Fruit fly (Drosophila melanogaster): ENCODE data around the gene eag.

The eag gene

DNA sequence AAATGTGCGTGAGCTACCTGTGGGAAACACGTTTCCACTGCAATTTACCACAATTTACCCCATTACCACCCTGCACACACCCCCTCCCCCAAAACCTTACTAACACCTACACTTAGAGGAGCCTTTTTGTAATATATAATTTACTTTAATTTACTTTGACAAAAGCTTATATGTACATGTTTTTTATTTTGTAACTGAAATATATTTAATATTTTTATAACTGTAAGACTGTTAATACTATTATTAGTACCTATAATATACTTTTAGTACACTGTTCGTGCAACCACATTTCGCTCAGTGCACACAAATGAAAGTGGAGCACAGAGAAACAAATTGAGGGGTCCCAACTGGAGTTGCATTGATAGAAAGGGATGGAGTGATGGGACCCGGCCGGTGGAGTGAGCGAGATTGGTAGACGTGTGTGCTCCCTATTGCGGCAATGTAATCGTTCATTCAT lies 65.8 kb downstream of the eag start (continued):
- TF ChIP-seq Oaz (GFP tag; IDR thresholded peaks at IDR 0.05) (0 out of 2 replicates have a peak, but pooled peaks have one; percentile 14), MESR4 (GFP tag; optimal IDR thresholded peaks at IDR 0.05) (peak; percentile 9), CG32772 (GFP tag; IDR thresholded peaks at IDR 0.05) (peak; percentile 85), NfI (GFP tag; optimal IDR thresholded peaks at IDR 0.05) (peak; percentile 58), scrt (GFP tag; optimal IDR thresholded peaks at IDR 0.05) (peak; percentile 64), CG5953 (GFP tag; IDR thresholded peaks at IDR 0.05) (peak; percentile 53; the same call in 1 of the 2 replicates), CG6689 (GFP tag; IDR thresholded peaks at IDR 0.05) (peak; percentile 91), CG3726 (GFP tag; IDR thresholded peaks at IDR 0.05) (0 out of 3 replicates have a peak, but pooled peaks have one; percentile 51), wor (GFP tag; IDR thresholded peaks at IDR 0.05) (peak; percentile 87), sima (GFP tag; optimal IDR thresholded peaks at IDR 0.05) (no peak), pnt (GFP tag; optimal IDR thresholded peaks at IDR 0.05) (peak; percentile 5), CG6765 (GFP tag; optimal IDR thresholded peaks at IDR 0.05) (peak; percentile 2), HLH3B (GFP tag; IDR thresholded peaks at IDR 0.05) (peak; percentile 81), tgo (GFP tag; IDR thresholded peaks at IDR 0.05) (peak; percentile 82), CG17359 (tag; optimal IDR thresholded peaks at IDR 0.05) (peak; percentile 91), CG5180 (GFP tag; optimal IDR thresholded peaks at IDR 0.05) (peak; percentile 61), CG7963 (GFP tag; IDR thresholded peaks at IDR 0.05; ENCODE audit: partially characterized antibody) (no peak), pan (optimal IDR thresholded peaks at IDR 0.05) (no peak), pan (GFP tag; optimal IDR thresholded peaks at IDR 0.05 in 1 of 2, IDR thresholded peaks at IDR 0.05 in 1 of 2) (peak in 1 of 2 experiments; percentile 68), NFAT (GFP tag; IDR thresholded peaks at IDR 0.05) (no peak), PHDP (tag; optimal IDR thresholded peaks at IDR 0.05) (peak; percentile 83), CG11560 (tag; IDR thresholded peaks at IDR 0.05) (no peak), CG12942 (GFP tag; optimal IDR thresholded peaks at IDR 0.05) (peak; percentile 53), crol (GFP tag; IDR thresholded peaks at IDR 0.05) (peak; percentile 76), al (GFP tag; IDR thresholded peaks at IDR 0.05) (no peak), CG32767 (GFP tag; IDR thresholded peaks at IDR 0.05) (peak; percentile 70), bsh (GFP tag; optimal IDR thresholded peaks at IDR 0.05) (peak in 1 of 2 experiments; percentile 97), NK7.1 (GFP tag; optimal IDR thresholded peaks at IDR 0.05) (no peak), CG9437 (GFP tag; optimal IDR thresholded peaks at IDR 0.05) (peak; percentile 76), BEAF-32 (GFP tag; optimal IDR thresholded peaks at IDR 0.05) (no peak), CG1024 (GFP tag; IDR thresholded peaks at IDR 0.05) (0 out of 2 replicates have a peak, but pooled peaks have one; percentile 42), CTCF (GFP tag; optimal IDR thresholded peaks at IDR 0.05) (no peak), CG10543 (GFP tag; optimal IDR thresholded peaks at IDR 0.05) (peak; percentile 54), rib (GFP tag; IDR thresholded peaks at IDR 0.05) (no peak), nerfin-2 (GFP tag; IDR thresholded peaks at IDR 0.05; ENCODE audit: partially characterized antibody) (no peak), CG15514 (GFP tag; optimal IDR thresholded peaks at IDR 0.05) (peak; percentile 6), Hr3 (GFP tag; optimal IDR thresholded peaks at IDR 0.05) (peak; percentile 88), Pdp1 (GFP tag; optimal IDR thresholded peaks at IDR 0.05) (no peak), kah (GFP tag; optimal IDR thresholded peaks at IDR 0.05) (peak; percentile 70), CG18476 (GFP tag; optimal IDR thresholded peaks at IDR 0.05) (peak; percentile 40), ttk (GFP tag; IDR thresholded peaks at IDR 0.05) (peak; percentile 86), crp (GFP tag; optimal IDR thresholded peaks at IDR 0.05) (peak in 1 of 2 experiments; percentile 13), CG6813 (GFP tag; optimal IDR thresholded peaks at IDR 0.05) (peak; percentile 61), CG17612 (GFP tag; IDR thresholded peaks at IDR 0.05) (no peak), Hand (GFP tag; optimal IDR thresholded peaks at IDR 0.05) (peak; percentile 45), CG30403 (GFP tag; optimal IDR thresholded peaks at IDR 0.05) (peak; percentile 76), Mrtf (GFP tag; IDR thresholded peaks at IDR 0.05) (peak; percentile 22; the same call in 1 of the 3 replicates), Nf-YA (GFP tag; IDR thresholded peaks at IDR 0.05) (peak; percentile 63), HHEX (GFP tag; optimal IDR thresholded peaks at IDR 0.05) (peak; percentile 76), Atf3 (GFP tag; optimal IDR thresholded peaks at IDR 0.05) (no peak), pzg (GFP tag; optimal IDR thresholded peaks at IDR 0.05) (no peak)
